Worm (Caenorhabditis elegans): ENCODE data around the gene dnj-20.

ce11 chrII:9662797-9663196, 38.8 kb upstream of the dnj-20 start, which contains the start of gene cyp-13A10:
- TF ChIP-seq npax-4 (tag; optimal IDR thresholded peaks at IDR 0.05) (no peak), madf-2 (tag; optimal IDR thresholded peaks at IDR 0.05) (no peak), K09A11.1 (tag; optimal IDR thresholded peaks at IDR 0.05; ENCODE audit: insufficient read depth) (no peak), F13H6.1 (tag; optimal IDR thresholded peaks at IDR 0.05) (no peak), ceh-24 (tag; optimal IDR thresholded peaks at IDR 0.05) (no peak), sox-4 (tag; optimal IDR thresholded peaks at IDR 0.05) (no peak)
